Worm (Caenorhabditis elegans) whole organism, mixed stage, embryonic: ENCODE results near the gene fbxa-181.

Experiments used
- M03D4.4 ChIP-seq: sonication (generic microtip); optimal IDR thresholded peaks from 2 replicates; lab custom pipeline; 2017; ENCODE audit warnings: mild to moderate bottlenecking, missing genetic modification characterization, missing compliant biosample characterization
- bed-3 ChIP-seq: fragments of 200-800 bp; sonication (Bioruptor generic); optimal IDR thresholded peaks from 3 replicates; lab custom pipeline; 2018; ENCODE audit warnings: mild to moderate bottlenecking, missing genetic modification characterization, moderate library complexity, missing compliant biosample characterization
- blmp-1 ChIP-seq: fragments of 150-350 bp; optimal IDR thresholded peaks from 2 replicates; lab custom pipeline; 2014; ENCODE audit warnings: missing biosample characterization, missing genetic modification characterization
- ceh-39 ChIP-seq: fragments of 150-350 bp; optimal IDR thresholded peaks from 2 replicates; lab custom pipeline; 2014; ENCODE audit warnings: missing biosample characterization, missing genetic modification characterization
- ceh-83 ChIP-seq: fragments of 200-800 bp; sonication (Bioruptor generic); optimal IDR thresholded peaks from 2 replicates; lab custom pipeline; 2018; ENCODE audit warnings: mild to moderate bottlenecking, missing genetic modification characterization, missing compliant biosample characterization
- ces-1 ChIP-seq: fragments of 150-350 bp; optimal IDR thresholded peaks from 2 replicates; lab custom pipeline; 2014; ENCODE audit warnings: missing biosample characterization, missing genetic modification reagents, missing genetic modification characterization
- drap-1 ChIP-seq: fragments of 200-800 bp; sonication (Bioruptor generic); optimal IDR thresholded peaks from 3 replicates; lab custom pipeline; 2018; ENCODE audit warnings: mild to moderate bottlenecking, missing genetic modification characterization, missing compliant biosample characterization
- elt-1 ChIP-seq: sonication (generic microtip); optimal IDR thresholded peaks from 2 replicates; lab custom pipeline; 2017; ENCODE audit warnings: missing genetic modification characterization, mild to moderate bottlenecking, missing compliant biosample characterization, antibody characterized with exemption, moderate library complexity, borderline replicate concordance; ENCODE audit not compliant: insufficient read depth
- elt-3 ChIP-seq: fragments of 150-350 bp; optimal IDR thresholded peaks from 2 replicates; lab custom pipeline; 2014; ENCODE audit warnings: missing biosample characterization, missing genetic modification characterization
- ham-2 ChIP-seq: fragments of 200-800 bp; sonication (Bioruptor generic); optimal IDR thresholded peaks from 2 replicates; lab custom pipeline; 2018; ENCODE audit warnings: mild to moderate bottlenecking, missing genetic modification characterization, missing compliant biosample characterization
- hlh-1 ChIP-seq: fragments of 150-350 bp; optimal IDR thresholded peaks from 2 replicates; lab custom pipeline; 2014; ENCODE audit warnings: missing biosample characterization, missing genetic modification reagents, missing genetic modification characterization
- lin-13 ChIP-seq: fragments of 150-350 bp; optimal IDR thresholded peaks from 2 replicates; lab custom pipeline; 2014; ENCODE audit warnings: missing biosample characterization, missing genetic modification characterization
- lsy-2 ChIP-seq: fragments of 150-350 bp; optimal IDR thresholded peaks from 2 replicates; lab custom pipeline; 2014; ENCODE audit warnings: missing biosample characterization, missing genetic modification characterization
- mab-5 ChIP-seq: fragments of 150-350 bp; optimal IDR thresholded peaks from 2 replicates; lab custom pipeline; 2014; ENCODE audit warnings: missing biosample characterization, missing genetic modification characterization
- mep-1 ChIP-seq: fragments of 150-350 bp; optimal IDR thresholded peaks from 2 replicates; lab custom pipeline; 2017; ENCODE audit warnings: missing biosample characterization, missing genetic modification reagents, missing genetic modification characterization, inconsistent platforms
- nhr-12 ChIP-seq: fragments of 150-350 bp; optimal IDR thresholded peaks from 2 replicates; lab custom pipeline; 2014; ENCODE audit warnings: missing biosample characterization, missing genetic modification characterization
- nhr-2 ChIP-seq: fragments of 150-350 bp; optimal IDR thresholded peaks from 2 replicates; lab custom pipeline; 2014; ENCODE audit warnings: missing biosample characterization, missing genetic modification characterization
- nhr-237 ChIP-seq: fragments of 150-350 bp; optimal IDR thresholded peaks from 2 replicates; lab custom pipeline; 2014; ENCODE audit warnings: missing biosample characterization, missing genetic modification characterization
- nhr-28 ChIP-seq: fragments of 150-350 bp; optimal IDR thresholded peaks from 2 replicates; lab custom pipeline; 2014; ENCODE audit warnings: missing biosample characterization, missing genetic modification characterization
- nhr-76 ChIP-seq: sonication (generic microtip); optimal IDR thresholded peaks from 2 replicates; lab custom pipeline; 2017; ENCODE audit warnings: missing biosample characterization, missing genetic modification characterization
- pha-4 ChIP-seq: fragments of 150-350 bp; optimal IDR thresholded peaks from 2 replicates; lab custom pipeline; 2018; ENCODE audit warnings: missing biosample characterization, missing genetic modification reagents, missing genetic modification characterization
- sem-2 ChIP-seq: fragments of 200-800 bp; sonication (Bioruptor generic); optimal IDR thresholded peaks from 2 replicates; lab custom pipeline; 2018; ENCODE audit warnings: mild to moderate bottlenecking, missing genetic modification characterization, missing compliant biosample characterization
- snpc-4 ChIP-seq: fragments of 150-350 bp; optimal IDR thresholded peaks from 2 replicates; lab custom pipeline; 2014; ENCODE audit warnings: missing biosample characterization, missing genetic modification characterization
- sptf-1 ChIP-seq: sonication (generic microtip); optimal IDR thresholded peaks from 2 replicates; lab custom pipeline; 2017; ENCODE audit warnings: mild to moderate bottlenecking, missing genetic modification characterization, moderate library complexity, missing compliant biosample characterization
- tbx-8 ChIP-seq: fragments of 200-800 bp; sonication (Bioruptor generic); optimal IDR thresholded peaks from 2 replicates; lab custom pipeline; 2018; ENCODE audit warnings: mild to moderate bottlenecking, missing genetic modification characterization, moderate library complexity, missing compliant biosample characterization
- unc-120 ChIP-seq: sonication (generic microtip); optimal IDR thresholded peaks from 2 replicates; lab custom pipeline; 2017; ENCODE audit warnings: missing genetic modification characterization, missing compliant biosample characterization; ENCODE audit not compliant: poor library complexity, severe bottlenecking
- unc-39 ChIP-seq: fragments of 150-350 bp; optimal IDR thresholded peaks from 2 replicates; lab custom pipeline; 2014; ENCODE audit warnings: missing biosample characterization, missing genetic modification characterization
- zip-8 ChIP-seq: fragments of 150-350 bp; optimal IDR thresholded peaks from 2 replicates; lab custom pipeline; 2014; ENCODE audit warnings: missing biosample characterization, missing genetic modification characterization

fbxa-181 gene

ce11 chrV:13681445-13681844 is 44.2 kb upstream of the fbxa-181 start:
- TF ChIP-seq ham-2 (no peak), sem-2 (no peak), ces-1 (peak; percentile 86), unc-39 (tag; lab: Kevin White, UChicago) (no peak)

- TF ChIP-seq elt-3 (tag; lab: Kevin White, UChicago) (no peak), ces-1 (peak; percentile 68)
Observed at ce11 chrV:13686513-13686912, 39.2 kb upstream of the fbxa-181 start.

ce11 chrV:13687504-13687903 is 38.2 kb upstream of the fbxa-181 start:
- TF ChIP-seq ceh-39 (tag; lab: Kevin White, UChicago) (no peak), tbx-8 (GFP tag; lab: Kevin White, UChicago) (no peak), zip-8 (tag; lab: Kevin White, UChicago) (no peak), sptf-1 (tag; lab: Kevin White, UChicago) (no peak), nhr-76 (no peak), mab-5 (tag; lab: Kevin White, UChicago) (no peak), lsy-2 (tag; lab: Kevin White, UChicago) (no peak), elt-1 (no peak), drap-1 (no peak), nhr-2 (no peak), nhr-28 (tag; lab: Kevin White, UChicago) (no peak), snpc-4 (tag; lab: Kevin White, UChicago) (no peak), pha-4 (no peak), lin-13 (tag; lab: Kevin White, UChicago) (no peak), sem-2 (no peak), ceh-83 (no peak), nhr-12 (tag; lab: Kevin White, UChicago) (no peak), hlh-1 (tag; lab: Kevin White, UChicago) (no peak), M03D4.4 (tag; lab: Kevin White, UChicago) (no peak)
- TF ChIP-seq, all 35 proteins: peak for 0

ce11 chrV:13689592-13689991 is 36.1 kb upstream of the fbxa-181 start, which contains the start of gene T01D3.1:
T01D3.1 (plus strand) TSS chrV:13689892.
- TF ChIP-seq unc-120 (tag; lab: Kevin White, UChicago): no peak
- no peak for TF ChIP-seq hlh-1 (tag; lab: Kevin White, UChicago)
- TF ChIP-seq elt-3 (tag; lab: Kevin White, UChicago): no peak
- no peak for TF ChIP-seq blmp-1 (tag; lab: Kevin White, UChicago)

- TF ChIP-seq lsy-2 (tag; lab: Kevin White, UChicago) (no peak), unc-120 (tag; lab: Kevin White, UChicago) (no peak), elt-1 (no peak)
Observed at ce11 chrV:13690276-13690675, 35.4 kb upstream of the fbxa-181 start.

ce11 chrV:13694103-13694502 is 31.6 kb upstream of the fbxa-181 start:
- TF ChIP-seq tbx-8 (GFP tag; lab: Kevin White, UChicago) (no peak), nhr-237 (tag; lab: Kevin White, UChicago) (no peak), nhr-12 (tag; lab: Kevin White, UChicago) (no peak), lsy-2 (tag; lab: Kevin White, UChicago) (no peak), ceh-39 (tag; lab: Kevin White, UChicago) (no peak), mep-1 (tag; lab: Kevin White, UChicago) (no peak)

- TF ChIP-seq unc-39 (tag; lab: Kevin White, UChicago): no peak
- TF ChIP-seq nhr-2: peak; percentile 1
- no peak for TF ChIP-seq sem-2
- no peak for TF ChIP-seq M03D4.4 (tag; lab: Kevin White, UChicago)
Observed at ce11 chrV:13703960-13704359, 21.7 kb upstream of the fbxa-181 start, which contains the start of gene T01D3.3. T01D3.3 (plus strand) TSS chrV:13704271.

ce11 chrV:13707295-13707694 is 18.4 kb upstream of the fbxa-181 start, which contains the start of gene hlh-34:
hlh-34 (minus strand) TSS chrV:13707395.
- TF ChIP-seq bed-3 (GFP tag; lab: Kevin White, UChicago) (no peak), ces-1 (peak; percentile 79), nhr-28 (tag; lab: Kevin White, UChicago) (no peak)
- TF ChIP-seq, all 35 proteins: peak for 1
